Worm (Caenorhabditis elegans): ENCODE data around the gene smg-6.
"Not testable (repeated sequence)": the region's sequence is repeated elsewhere in the genome, so short reads cannot be mapped to it uniquely, and the experiment has no call there.

DNA sequence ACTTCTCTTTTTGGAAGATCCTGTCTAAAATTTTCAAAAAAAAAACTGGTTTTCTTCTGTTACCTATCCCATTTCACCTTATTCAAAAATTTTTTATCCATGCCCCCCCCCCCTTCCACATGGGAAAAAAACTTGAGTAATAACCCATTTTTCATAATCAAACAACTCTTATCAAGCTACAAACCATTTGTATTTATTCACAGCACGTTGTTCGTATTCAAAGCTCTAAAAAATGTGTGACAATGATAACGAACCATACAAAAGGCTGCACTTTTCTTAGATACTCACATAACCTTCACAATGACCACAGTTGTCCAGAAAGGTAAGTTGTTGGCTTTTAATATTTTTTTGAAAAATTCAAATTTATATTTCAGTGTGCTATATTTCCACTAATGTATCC lies 37.8 kb upstream of the smg-6 start, which contains the start of gene E02H9.6:
- not testable (repeated sequence) for TF ChIP-seq F49E8.2 (tag; optimal IDR thresholded peaks at IDR 0.05; ENCODE audit: insufficient read depth); ceh-91 (GFP tag; IDR thresholded peaks at IDR 0.05); Y56A3A.18 (GFP tag; IDR thresholded peaks at IDR 0.05)

Measured in whole organism, young adult.